Worm (Caenorhabditis elegans) whole organism, L1 larva: ENCODE results near the gene C52G5.2.

Experiments used
- C16A3.4 ChIP-seq: fragments of 150-350 bp; optimal IDR thresholded peaks from 2 replicates; lab custom pipeline; 2014; ENCODE audit warnings: missing biosample characterization, missing genetic modification characterization
- Y116A8C.19 ChIP-seq: sonication (generic microtip); optimal IDR thresholded peaks from 2 replicates; lab custom pipeline; 2016; ENCODE audit warnings: missing compliant biosample characterization, missing genetic modification characterization, borderline replicate concordance
- aha-1 ChIP-seq: fragments of 150-350 bp; optimal IDR thresholded peaks from 2 replicates; lab custom pipeline; 2014; ENCODE audit warnings: missing biosample characterization, missing genetic modification characterization
- aly-2 ChIP-seq: fragments of 150-350 bp; optimal IDR thresholded peaks from 2 replicates; lab custom pipeline; 2014; ENCODE audit warnings: missing biosample characterization, missing genetic modification characterization
- ceh-63 ChIP-seq: fragments of 200-800 bp; sonication (Bioruptor generic); optimal IDR thresholded peaks from 2 replicates; lab custom pipeline; 2018; ENCODE audit warnings: mild to moderate bottlenecking, missing genetic modification characterization, missing compliant biosample characterization
- ceh-88 ChIP-seq: fragments of 200-800 bp; sonication (Bioruptor generic); IDR thresholded peaks from 2 replicates; pipeline ENCODE4 v1.3.6; 2022; ENCODE audit warnings: missing genetic modification characterization, missing compliant biosample characterization
- ceh-90 ChIP-seq: sonication (generic microtip); optimal IDR thresholded peaks from 2 replicates; lab custom pipeline; 2016; ENCODE audit warnings: missing genetic modification characterization, missing compliant biosample characterization
- dsc-1 ChIP-seq: sonication (generic microtip); optimal IDR thresholded peaks from 2 replicates; lab custom pipeline; 2016; ENCODE audit warnings: mild to moderate bottlenecking, missing genetic modification characterization, missing compliant biosample characterization
- efl-1 ChIP-seq, 4 experiments: fragments of 150-350 bp; optimal IDR thresholded peaks in 3 of 4; peaks in 1 of 4; 1 replicate in 1 of 4; 2 replicates in 3 of 4; lab custom pipeline; 2014; ENCODE audit warnings: missing biosample characterization in 2 of 4, missing genetic modification characterization in 2 of 4, missing genetic modification reagents in 2 of 4
- egl-13 ChIP-seq: sonication (generic microtip); optimal IDR thresholded peaks from 2 replicates; lab custom pipeline; 2016; ENCODE audit warnings: missing genotype, missing genetic modification reagents, missing genetic modification characterization, missing compliant biosample characterization
- egl-27 ChIP-seq, 2 experiments: fragments of 150-350 bp in 1 of 2; sonication (generic microtip); optimal IDR thresholded peaks; 3 replicates each; lab custom pipeline; 2017 to 2018; ENCODE audit warnings: missing biosample characterization in 2 of 2, missing genetic modification characterization in 2 of 2, missing genetic modification reagents in 2 of 2
- ets-5 ChIP-seq: fragments of 200-800 bp; sonication (Bioruptor generic); IDR thresholded peaks from 2 replicates; pipeline ENCODE4 v1.3.6; 2022; ENCODE audit warnings: missing genetic modification characterization, missing compliant biosample characterization
- fkh-4 ChIP-seq: sonication (generic microtip); optimal IDR thresholded peaks from 2 replicates; lab custom pipeline; 2016; ENCODE audit warnings: missing compliant biosample characterization, missing genetic modification characterization, borderline replicate concordance
- fkh-8 ChIP-seq: sonication (generic microtip); optimal IDR thresholded peaks from 2 replicates; lab custom pipeline; 2016; ENCODE audit warnings: mild to moderate bottlenecking, missing genetic modification characterization, missing compliant biosample characterization
- fos-1 ChIP-seq: fragments of 150-350 bp; optimal IDR thresholded peaks from 2 replicates; lab custom pipeline; 2014; ENCODE audit warnings: missing biosample characterization, missing genetic modification characterization
- hlh-17 ChIP-seq: fragments of 200-800 bp; sonication (Bioruptor generic); optimal IDR thresholded peaks from 2 replicates; lab custom pipeline; 2018; ENCODE audit warnings: missing genetic modification characterization, mild to moderate bottlenecking, missing compliant biosample characterization, moderate library complexity, borderline replicate concordance
- hlh-4 ChIP-seq: sonication (generic microtip); optimal IDR thresholded peaks from 2 replicates; lab custom pipeline; 2016; ENCODE audit warnings: mild to moderate bottlenecking, missing genetic modification characterization, missing compliant biosample characterization
- isw-1 ChIP-seq: fragments of 200-800 bp; sonication (Bioruptor generic); IDR thresholded peaks from 2 replicates; pipeline ENCODE4 v1.3.6; 2022; ENCODE audit warnings: missing genetic modification characterization, missing compliant biosample characterization
- jun-1 ChIP-seq: fragments of 150-350 bp; optimal IDR thresholded peaks from 2 replicates; lab custom pipeline; 2014; ENCODE audit warnings: missing biosample characterization, missing genetic modification reagents, missing genetic modification characterization
- lin-13 ChIP-seq: fragments of 150-350 bp; optimal IDR thresholded peaks from 2 replicates; lab custom pipeline; 2014; ENCODE audit warnings: missing biosample characterization, missing genetic modification reagents, missing genetic modification characterization
- lir-3 ChIP-seq: sonication (generic microtip); optimal IDR thresholded peaks from 2 replicates; lab custom pipeline; 2016; ENCODE audit warnings: mild to moderate bottlenecking, missing genetic modification characterization, moderate library complexity, missing compliant biosample characterization; ENCODE audit not compliant: poor library complexity
- lsy-2 ChIP-seq, 2 experiments: fragments of 150-350 bp; optimal IDR thresholded peaks; 2 replicates each; lab custom pipeline; 2014; ENCODE audit warnings: missing biosample characterization in 2 of 2, missing genetic modification characterization in 2 of 2
- mab-9 ChIP-seq: fragments of 200-800 bp; sonication (Bioruptor generic); IDR thresholded peaks from 2 replicates; pipeline ENCODE4 v1.3.6; 2022; ENCODE audit warnings: missing genetic modification reagents, missing genetic modification characterization, missing compliant biosample characterization
- nhr-12 ChIP-seq: sonication (generic microtip); optimal IDR thresholded peaks from 2 replicates; lab custom pipeline; 2017; ENCODE audit warnings: missing biosample characterization, missing genetic modification characterization
- nhr-19 ChIP-seq: fragments of 200-800 bp; sonication (Bioruptor generic); conservative IDR thresholded peaks from 2 replicates; pipeline ENCODE4 v1.3.6; 2022; ENCODE audit warnings: missing genetic modification characterization, missing compliant biosample characterization
- nhr-20 ChIP-seq: sonication (generic microtip); optimal IDR thresholded peaks from 2 replicates; lab custom pipeline; 2016; ENCODE audit warnings: mild to moderate bottlenecking, missing genetic modification characterization, missing compliant biosample characterization
- nhr-237 ChIP-seq: fragments of 150-350 bp; optimal IDR thresholded peaks from 2 replicates; lab custom pipeline; 2014; ENCODE audit warnings: missing biosample characterization, missing genetic modification characterization
- nhr-28 ChIP-seq: fragments of 150-350 bp; optimal IDR thresholded peaks from 2 replicates; lab custom pipeline; 2014; ENCODE audit warnings: missing biosample characterization, missing genetic modification characterization
- nhr-47 ChIP-seq: sonication (generic microtip); optimal IDR thresholded peaks from 2 replicates; lab custom pipeline; 2016; ENCODE audit warnings: mild to moderate bottlenecking, missing genetic modification characterization, moderate library complexity, missing compliant biosample characterization
- nhr-77 ChIP-seq: fragments of 150-350 bp; optimal IDR thresholded peaks from 2 replicates; lab custom pipeline; 2014; ENCODE audit warnings: missing biosample characterization, missing genetic modification characterization
- nhr-84 ChIP-seq: sonication (generic microtip); optimal IDR thresholded peaks from 2 replicates; lab custom pipeline; 2017; ENCODE audit warnings: missing biosample characterization, missing genetic modification characterization
- nhr-90 ChIP-seq: sonication (generic microtip); optimal IDR thresholded peaks from 2 replicates; lab custom pipeline; 2016; ENCODE audit warnings: mild to moderate bottlenecking, missing genetic modification characterization, missing compliant biosample characterization; ENCODE audit not compliant: poor library complexity
- pax-3 ChIP-seq: fragments of 200-800 bp; sonication (Bioruptor generic); optimal IDR thresholded peaks from 2 replicates; lab custom pipeline; 2018; ENCODE audit warnings: mild to moderate bottlenecking, missing genetic modification characterization, moderate library complexity, missing compliant biosample characterization
- skn-1 ChIP-seq: fragments of 150-350 bp; optimal IDR thresholded peaks from 2 replicates; lab custom pipeline; 2014; ENCODE audit warnings: missing biosample characterization, missing genetic modification characterization
- snpc-4 ChIP-seq: fragments of 150-350 bp; optimal IDR thresholded peaks from 2 replicates; lab custom pipeline; 2014; ENCODE audit warnings: missing biosample characterization, missing genetic modification characterization
- snu-23 ChIP-seq: sonication (generic microtip); optimal IDR thresholded peaks from 2 replicates; lab custom pipeline; 2016; ENCODE audit warnings: missing genetic modification characterization, missing compliant biosample characterization
- sox-4 ChIP-seq: sonication (generic microtip); optimal IDR thresholded peaks from 2 replicates; lab custom pipeline; 2016; ENCODE audit warnings: missing genetic modification characterization, missing compliant biosample characterization
- sptf-1 ChIP-seq: fragments of 150-350 bp; optimal IDR thresholded peaks from 2 replicates; lab custom pipeline; 2014; ENCODE audit warnings: missing biosample characterization, missing genetic modification characterization
- sup-37 ChIP-seq: fragments of 200-800 bp; sonication (Bioruptor generic); optimal IDR thresholded peaks from 2 replicates; lab custom pipeline; 2018; ENCODE audit warnings: mild to moderate bottlenecking, missing genetic modification characterization, missing compliant biosample characterization
- swsn-7 ChIP-seq: sonication (generic microtip); optimal IDR thresholded peaks from 2 replicates; lab custom pipeline; 2016; ENCODE audit warnings: missing genetic modification characterization, missing compliant biosample characterization
- tbx-2 ChIP-seq: sonication (generic microtip); optimal IDR thresholded peaks from 2 replicates; lab custom pipeline; 2016; ENCODE audit warnings: missing genetic modification characterization, missing compliant biosample characterization
- tlp-1 ChIP-seq: fragments of 150-350 bp; optimal IDR thresholded peaks from 2 replicates; lab custom pipeline; 2014; ENCODE audit warnings: missing biosample characterization, missing genetic modification characterization
- unc-130 ChIP-seq: fragments of 150-350 bp; optimal IDR thresholded peaks from 2 replicates; lab custom pipeline; 2017; ENCODE audit warnings: missing biosample characterization, missing genetic modification characterization, inconsistent platforms
- unc-62 ChIP-seq: fragments of 150-350 bp; optimal IDR thresholded peaks from 2 replicates; lab custom pipeline; 2014; ENCODE audit warnings: missing biosample characterization, missing genetic modification reagents, missing genetic modification characterization
- unc-98 ChIP-seq: fragments of 200-800 bp; sonication (Bioruptor generic); IDR thresholded peaks from 2 replicates; pipeline ENCODE4 v1.3.6; 2022; ENCODE audit warnings: missing genetic modification characterization, missing compliant biosample characterization
- xbp-1 ChIP-seq: sonication (generic microtip); optimal IDR thresholded peaks from 2 replicates; lab custom pipeline; 2016; ENCODE audit warnings: missing genetic modification characterization, missing compliant biosample characterization
- ztf-11 ChIP-seq, 2 experiments: sonication (generic microtip); optimal IDR thresholded peaks; 2 replicates each; lab custom pipeline; 2016 to 2017; ENCODE audit warnings: missing genetic modification characterization in 2 of 2, missing biosample characterization in 1 of 2, missing compliant biosample characterization in 1 of 2
- ztf-4 ChIP-seq: fragments of 150-350 bp; optimal IDR thresholded peaks from 2 replicates; lab custom pipeline; 2014; ENCODE audit warnings: missing biosample characterization, missing genetic modification characterization

The C52G5.2 gene

ce11 chrX:12869827-12870394 is 26.8 kb downstream of the C52G5.2 start (continued):
- no peak for TF ChIP-seq ztf-4 (tag; lab: Kevin White, UChicago)

- TF ChIP-seq nhr-28 (tag; lab: Kevin White, UChicago) (no peak), jun-1 (peak; percentile 79), unc-98 (GFP tag; lab: Robert Waterston, UW) (no peak), Y116A8C.19 (tag; lab: Kevin White, UChicago) (no peak), lin-13 (GFP tag; lab: Kevin White, UChicago) (peak; percentile 41), fkh-8 (tag; lab: Kevin White, UChicago) (no peak), swsn-7 (tag; lab: Kevin White, UChicago) (peak; percentile 75), lir-3 (tag; lab: Kevin White, UChicago) (peak; percentile 54), fkh-4 (tag; lab: Kevin White, UChicago) (no peak), dsc-1 (tag; lab: Kevin White, UChicago) (no peak), ztf-4 (tag; lab: Kevin White, UChicago) (peak; percentile 86), sup-37 (GFP tag; lab: Kevin White, UChicago) (peak; percentile 40), unc-130 (peak; percentile 62), ets-5 (GFP tag; lab: Robert Waterston, UW) (no peak), ceh-63 (GFP tag; lab: Kevin White, UChicago) (no peak), ceh-90 (tag; lab: Kevin White, UChicago) (no peak), nhr-12 (no peak), ceh-88 (GFP tag; lab: Robert Waterston, UW) (0 out of 2 replicates have a peak, but pooled peaks have one; percentile 31), isw-1 (GFP tag; lab: Robert Waterston, UW) (no peak), nhr-84 (tag; lab: Kevin White, UChicago) (no peak), aha-1 (tag; lab: Kevin White, UChicago) (peak; percentile 11), fos-1 (tag; lab: Kevin White, UChicago) (peak; percentile 63), sox-4 (tag; lab: Kevin White, UChicago) (no peak), tlp-1 (tag; lab: Kevin White, UChicago) (no peak), efl-1 (optimal IDR thresholded peaks at IDR 0.05; lab: Kevin White, UChicago) (peak; percentile 32 to 42), efl-1 (GFP tag; optimal IDR thresholded peaks at IDR 0.05 in 1 of 2; lab: Kevin White, UChicago) (peak; percentile 1 to 93), pax-3 (tag; lab: Kevin White, UChicago) (peak; percentile 36), nhr-77 (tag; lab: Kevin White, UChicago) (peak; percentile 74), xbp-1 (peak; percentile 77), skn-1 (tag; lab: Kevin White, UChicago) (peak; percentile 63), C16A3.4 (tag; lab: Kevin White, UChicago) (peak; percentile 52), hlh-4 (tag; lab: Kevin White, UChicago) (no peak), nhr-90 (tag; lab: Kevin White, UChicago) (peak; percentile 95), nhr-47 (tag; lab: Kevin White, UChicago) (peak; percentile 82), nhr-19 (GFP tag; lab: Robert Waterston, UW) (peak; percentile 91), egl-27 (tag; optimal IDR thresholded peaks at IDR 0.05; lab: Kevin White, UChicago) (peak; percentile 39 to 88), snu-23 (GFP tag; lab: Kevin White, UChicago) (peak; percentile 87), hlh-17 (GFP tag; lab: Kevin White, UChicago) (no peak), sptf-1 (tag; lab: Kevin White, UChicago) (no peak), lsy-2 (tag; optimal IDR thresholded peaks at IDR 0.05; lab: Kevin White, UChicago) (peak; percentile 69 to 80), tbx-2 (peak; percentile 90), aly-2 (tag; lab: Kevin White, UChicago) (no peak), unc-62 (GFP tag; lab: Kevin White, UChicago) (no peak), mab-9 (no peak), snpc-4 (tag; lab: Kevin White, UChicago) (peak; percentile 3), ztf-11 (tag; optimal IDR thresholded peaks at IDR 0.05; lab: Kevin White, UChicago) (no peak), nhr-20 (tag; lab: Kevin White, UChicago) (peak; percentile 97), egl-13 (tag; lab: Kevin White, UChicago) (peak; percentile 66), nhr-237 (tag; lab: Kevin White, UChicago) (peak; percentile 4)
These were observed 29.1 kb downstream of the C52G5.2 start for ce11 chrX:12872022-12872888.
